Worm (Caenorhabditis elegans): ENCODE measurements around the gene hmgs-1.

hmgs-1 gene

DNA sequence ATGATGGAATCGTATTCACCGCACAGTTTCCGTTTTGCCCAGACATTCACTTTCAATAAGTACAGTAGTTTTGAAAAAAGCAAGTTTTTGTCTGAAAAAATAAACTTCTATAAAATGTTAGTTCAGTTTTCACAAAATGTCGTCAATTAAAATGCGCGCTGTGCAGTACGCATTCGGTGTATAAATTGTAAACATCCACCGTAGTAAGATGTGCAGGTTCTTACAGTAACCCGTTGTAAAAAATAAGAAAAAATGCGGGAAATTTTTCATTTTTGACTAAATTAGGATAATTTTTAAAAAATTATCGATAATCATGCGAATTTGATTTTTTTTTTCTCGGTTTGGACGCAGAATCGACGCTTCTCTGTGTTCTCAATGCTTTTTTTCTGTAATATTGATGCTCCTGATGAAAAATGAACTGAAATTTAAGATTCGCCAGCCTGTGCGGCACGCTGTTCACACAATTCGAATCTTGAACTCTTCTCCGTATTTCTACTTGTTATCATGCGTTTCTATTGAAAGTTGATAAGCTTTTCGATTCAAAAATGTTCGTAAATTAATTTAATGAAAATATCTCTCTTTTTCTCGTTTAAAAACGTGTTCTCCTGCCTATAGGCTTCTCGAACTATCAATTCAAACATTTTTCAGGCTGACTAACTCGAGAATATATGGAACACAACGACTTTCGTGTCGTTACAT is 33.0 kb upstream of the hmgs-1 start, which contains the start of gene rga-3 (continued):
- peak; percentile 92 for TF ChIP-seq B0019.2 (GFP tag; conservative IDR thresholded peaks at IDR 0.05)
- no peak for TF ChIP-seq cebp-1 (GFP tag; IDR thresholded peaks at IDR 0.05)
- peak; percentile 8 for TF ChIP-seq cebp-1 (tag; optimal IDR thresholded peaks at IDR 0.05)
- peak; percentile 93 for TF ChIP-seq snpc-1.3 (tag; optimal IDR thresholded peaks at IDR 0.05; ENCODE audit: insufficient read depth)
- no peak for TF ChIP-seq Y56A3A.18 (GFP tag; IDR thresholded peaks at IDR 0.05)
- TF ChIP-seq C06A6.2 (GFP tag; conservative IDR thresholded peaks at IDR 0.05) = no peak
- TF ChIP-seq ztf-25 (GFP tag; IDR thresholded peaks at IDR 0.05) = 0 out of 2 replicates have a peak, but pooled peaks have one; percentile 34
- peak; percentile 98 for TF ChIP-seq D2030.7 (GFP tag; IDR thresholded peaks at IDR 0.05)
- no peak for TF ChIP-seq let-607 (tag; optimal IDR thresholded peaks at IDR 0.05)
- TF ChIP-seq tbx-9 (tag; optimal IDR thresholded peaks at IDR 0.05; ENCODE audit: borderline replicate concordance) = no peak
- TF ChIP-seq Y53G8AR.9 (GFP tag; conservative IDR thresholded peaks at IDR 0.05) = peak; percentile 66; the same call in 1 of the 2 replicates
- peak; percentile 66 for TF ChIP-seq ztf-18 (tag; optimal IDR thresholded peaks at IDR 0.05)
- peak; percentile 97 for TF ChIP-seq madf-8 (GFP tag; conservative IDR thresholded peaks at IDR 0.05)
- TF ChIP-seq mxl-1 (tag; optimal IDR thresholded peaks at IDR 0.05) = no peak
- no peak for TF ChIP-seq ama-1 (optimal IDR thresholded peaks at IDR 0.05)
- TF ChIP-seq ama-1 (GFP tag; optimal IDR thresholded peaks at IDR 0.05) = peak in 1 of 2 experiments; percentile 10
- no peak for TF ChIP-seq somi-1 (GFP tag; optimal IDR thresholded peaks at IDR 0.05)
- TF ChIP-seq dpff-1 (tag; optimal IDR thresholded peaks at IDR 0.05) = no peak
- TF ChIP-seq madf-6 (GFP tag; IDR thresholded peaks at IDR 0.05) = peak; percentile 99
- no peak for TF ChIP-seq mel-28 (tag; optimal IDR thresholded peaks at IDR 0.05; ENCODE audit: borderline replicate concordance)
- TF ChIP-seq xnd-1 (tag; optimal IDR thresholded peaks at IDR 0.05) = peak; percentile 97
- no peak for TF ChIP-seq die-1 (tag; optimal IDR thresholded peaks at IDR 0.05)
- no peak for TF ChIP-seq fkh-3 (tag; optimal IDR thresholded peaks at IDR 0.05)
- peak; percentile 97 for TF ChIP-seq F33H1.4 (GFP tag; IDR thresholded peaks at IDR 0.05)
- TF ChIP-seq F55B11.4 (tag; optimal IDR thresholded peaks at IDR 0.05; ENCODE audit: borderline replicate concordance, insufficient read depth) = no peak
- peak; percentile 49 for TF ChIP-seq F23B12.7 (tag; optimal IDR thresholded peaks at IDR 0.05; ENCODE audit: insufficient read depth)
- TF ChIP-seq lin-26 (GFP tag; IDR thresholded peaks at IDR 0.05) = no peak
- peak; percentile 85 for TF ChIP-seq B0336.3 (GFP tag; IDR thresholded peaks at IDR 0.05)
- TF ChIP-seq sptf-2 (GFP tag; optimal IDR thresholded peaks at IDR 0.05) = no peak
- peak; percentile 86 for TF ChIP-seq attf-3 (GFP tag; conservative IDR thresholded peaks at IDR 0.05)

DNA sequence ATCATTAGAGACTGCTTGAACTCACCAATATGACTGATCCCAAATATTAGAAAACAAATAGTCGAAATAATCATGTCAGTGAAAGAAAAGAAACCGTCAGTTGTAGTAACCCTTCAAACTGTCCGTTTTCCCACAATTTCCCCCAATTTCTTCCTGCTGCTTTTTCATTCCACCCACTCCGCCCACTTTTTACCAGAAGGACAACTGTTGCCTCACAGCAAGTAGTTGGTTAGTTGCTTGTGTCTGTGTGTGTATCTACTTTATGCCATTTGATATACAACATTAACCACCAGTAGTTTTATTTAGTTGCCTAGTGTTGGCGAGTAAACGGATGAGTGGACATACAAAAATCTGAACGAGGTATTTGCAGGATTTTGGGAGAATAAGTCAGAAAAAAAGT is 32.1 kb upstream of the hmgs-1 start, which contains the start of gene K09H11.9:
Gene K09H11.9 (minus strand): TSS at position 101 of the 400 bp plus-strand sequence.
- TF ChIP-seq madf-3 (GFP tag; IDR thresholded peaks at IDR 0.05) (0 out of 2 replicates have a peak, but pooled peaks have one; percentile 30), ceh-27 (GFP tag; optimal IDR thresholded peaks at IDR 0.05) (no peak)

DNA sequence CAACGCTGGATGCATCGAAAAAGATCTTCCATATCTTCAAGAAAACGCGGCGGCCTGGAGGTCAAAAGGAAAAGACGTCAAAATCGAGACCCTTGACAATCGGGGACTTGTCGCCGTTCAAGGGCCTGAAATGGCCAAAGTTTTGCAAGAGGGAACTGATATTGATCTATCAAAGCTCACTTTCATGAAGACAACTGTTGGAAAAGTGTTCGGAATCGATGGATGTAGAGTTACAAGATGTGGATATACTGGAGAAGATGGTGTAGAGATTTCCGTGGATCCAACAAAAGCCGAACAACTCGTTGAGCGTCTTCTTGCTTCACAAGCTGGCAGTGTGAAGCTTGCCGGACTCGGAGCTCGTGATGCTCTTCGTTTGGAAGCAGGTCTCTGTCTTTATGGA is 29.1 kb upstream of the hmgs-1 start:
- TF ChIP-seq attf-3 (GFP tag; conservative IDR thresholded peaks at IDR 0.05) (no peak), F39B2.1 (GFP tag; IDR thresholded peaks at IDR 0.05) (no peak), ceh-58 (GFP tag; IDR thresholded peaks at IDR 0.05) (no peak), bed-2 (GFP tag; IDR thresholded peaks at IDR 0.05) (no peak), ceh-27 (GFP tag; optimal IDR thresholded peaks at IDR 0.05) (no peak), fkh-3 (tag; optimal IDR thresholded peaks at IDR 0.05) (no peak), ztf-6 (GFP tag; IDR thresholded peaks at IDR 0.05) (no peak), Y53F4B.3 (GFP tag; IDR thresholded peaks at IDR 0.05) (no peak), ekl-4 (GFP tag; IDR thresholded peaks at IDR 0.05) (no peak), cebp-1 (GFP tag; IDR thresholded peaks at IDR 0.05) (no peak), cebp-1 (tag; optimal IDR thresholded peaks at IDR 0.05) (no peak), dpff-1 (tag; optimal IDR thresholded peaks at IDR 0.05) (no peak), aptf-3 (GFP tag; IDR thresholded peaks at IDR 0.05) (no peak), ztf-18 (tag; optimal IDR thresholded peaks at IDR 0.05) (no peak), let-607 (tag; optimal IDR thresholded peaks at IDR 0.05) (no peak), madf-3 (GFP tag; IDR thresholded peaks at IDR 0.05) (no peak), nfya-1 (tag; optimal IDR thresholded peaks at IDR 0.05; ENCODE audit: borderline replicate concordance, insufficient read depth) (no peak), mes-4 (tag; optimal IDR thresholded peaks at IDR 0.05) (no peak), attf-6 (GFP tag; IDR thresholded peaks at IDR 0.05) (no peak), C17E4.6 (GFP tag; IDR thresholded peaks at IDR 0.05) (no peak)

Measured in whole organism, young adult.